Worm (Caenorhabditis elegans) whole organism, late embryonic: ENCODE data around the gene algn-7.

Experiments
- ceh-6 ChIP-seq: fragments of 200-800 bp; sonication (Bioruptor generic); optimal IDR thresholded peaks from 2 replicates; lab custom pipeline; 2018; ENCODE audit warnings: mild to moderate bottlenecking, missing genetic modification characterization, missing compliant biosample characterization
- gmeb-2 ChIP-seq: sonication (generic microtip); optimal IDR thresholded peaks from 2 replicates; lab custom pipeline; 2016; ENCODE audit warnings: missing genetic modification characterization, inconsistent platforms, missing compliant biosample characterization
- hlh-30 ChIP-seq: sonication (generic microtip); optimal IDR thresholded peaks from 2 replicates; lab custom pipeline; 2017; ENCODE audit warnings: antibody characterized with exemption, missing genetic modification characterization, missing compliant biosample characterization; ENCODE audit not compliant: insufficient read depth
- nhr-11 ChIP-seq: fragments of 150-350 bp; optimal IDR thresholded peaks from 2 replicates; lab custom pipeline; 2014; ENCODE audit warnings: missing biosample characterization, missing genetic modification characterization
- pha-4 ChIP-seq: fragments of 150-350 bp; optimal IDR thresholded peaks from 2 replicates; lab custom pipeline; 2018; ENCODE audit warnings: missing biosample characterization, missing genetic modification reagents, missing genetic modification characterization
- sox-4 ChIP-seq: sonication (generic microtip); optimal IDR thresholded peaks from 2 replicates; lab custom pipeline; 2017; ENCODE audit warnings: mild to moderate bottlenecking, missing genetic modification characterization, inconsistent platforms, missing compliant biosample characterization
- tbx-7 ChIP-seq: sonication (generic microtip); optimal IDR thresholded peaks from 2 replicates; lab custom pipeline; 2016; ENCODE audit warnings: missing genotype, missing genetic modification characterization, missing compliant biosample characterization
- unc-3 ChIP-seq, 2 experiments: fragments of 200-800 bp in 1 of 2; sonication (Bioruptor generic) in 1 of 2; sonication (generic microtip) in 1 of 2; conservative IDR thresholded peaks in 1 of 2; optimal IDR thresholded peaks in 1 of 2; 2 replicates each; pipeline versions ENCODE4 v1.3.6 to Lab custom; 2016 to 2022; ENCODE audit warnings: missing compliant biosample characterization in 2 of 2, missing genetic modification characterization in 2 of 2, missing genetic modification reagents in 1 of 2

DNA sequence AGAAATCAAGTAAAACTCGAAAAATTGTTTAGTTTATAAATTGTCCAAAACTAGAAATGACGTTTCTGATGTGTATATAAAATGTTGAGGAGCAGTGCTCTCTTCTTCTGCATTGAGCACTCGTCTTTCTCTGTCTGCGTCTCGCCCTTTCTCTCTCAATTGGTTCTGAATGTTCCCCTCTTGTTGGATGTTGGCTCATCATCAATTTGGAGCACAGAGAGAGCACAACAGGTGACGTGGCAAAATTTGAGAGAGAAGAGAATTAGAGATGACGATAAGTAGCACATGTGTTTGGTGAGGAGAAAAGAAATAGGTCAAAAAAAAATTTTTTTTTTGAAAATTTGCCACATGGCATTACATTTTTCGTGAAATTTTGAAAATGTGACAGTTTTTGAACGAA lies 36.6 kb downstream of the algn-7 start:
- TF ChIP-seq nhr-11 (no peak), unc-3 (GFP tag; conservative IDR thresholded peaks at IDR 0.05; lab: Robert Waterston, UW) (no peak), unc-3 (tag; optimal IDR thresholded peaks at IDR 0.05; lab: Kevin White, UChicago) (no peak), tbx-7 (tag; lab: Kevin White, UChicago) (no peak), pha-4 (tag; lab: Kevin White, UChicago) (no peak), sox-4 (tag; lab: Kevin White, UChicago) (no peak), hlh-30 (tag; lab: Kevin White, UChicago) (peak; percentile 17), ceh-6 (no peak), gmeb-2 (tag; lab: Kevin White, UChicago) (no peak)
